Worm (Caenorhabditis elegans) whole organism, late embryonic: Measurements from ENCODE around the gene emg-1.

Experiments
- ama-1 ChIP-seq: fragments of 150-350 bp; optimal IDR thresholded peaks from 2 replicates; lab custom pipeline; 2014
- ceh-14 ChIP-seq: sonication (generic microtip); optimal IDR thresholded peaks from 2 replicates; lab custom pipeline; 2016; ENCODE audit warnings: missing genotype, missing genetic modification characterization, missing compliant biosample characterization
- ceh-34 ChIP-seq: sonication (generic microtip); optimal IDR thresholded peaks from 2 replicates; lab custom pipeline; 2016; ENCODE audit warnings: mild to moderate bottlenecking, missing genetic modification characterization, missing compliant biosample characterization
- che-1 ChIP-seq: sonication (generic microtip); optimal IDR thresholded peaks from 2 replicates; lab custom pipeline; 2016; ENCODE audit warnings: mild to moderate bottlenecking, missing genetic modification characterization, missing compliant biosample characterization
- dmd-4 ChIP-seq: sonication (generic microtip); optimal IDR thresholded peaks from 2 replicates; lab custom pipeline; 2016; ENCODE audit warnings: borderline replicate concordance, missing genetic modification characterization, missing compliant biosample characterization
- elt-4 ChIP-seq: sonication (generic microtip); optimal IDR thresholded peaks from 2 replicates; lab custom pipeline; 2016; ENCODE audit warnings: missing genetic modification characterization, missing compliant biosample characterization
- hlh-30 ChIP-seq: sonication (generic microtip); optimal IDR thresholded peaks from 2 replicates; lab custom pipeline; 2017; ENCODE audit warnings: antibody characterized with exemption, missing genetic modification characterization, missing compliant biosample characterization; ENCODE audit not compliant: insufficient read depth
- odd-2 ChIP-seq: sonication (generic microtip); optimal IDR thresholded peaks from 2 replicates; lab custom pipeline; 2017; ENCODE audit warnings: antibody characterized with exemption, mild to moderate bottlenecking, missing genetic modification characterization, missing compliant biosample characterization
- ttx-3 ChIP-seq: sonication (generic microtip); optimal IDR thresholded peaks from 2 replicates; lab custom pipeline; 2016; ENCODE audit warnings: missing genetic modification reagents, missing genetic modification characterization, missing compliant biosample characterization
- unc-42 ChIP-seq: sonication (generic microtip); optimal IDR thresholded peaks from 2 replicates; lab custom pipeline; 2016; ENCODE audit warnings: missing genotype, missing genetic modification characterization, missing compliant biosample characterization

ce11 chrIII:10700460-10700859, 51.1 kb downstream of the emg-1 start, which contains the start of gene Y39A1A.20:
- TF ChIP-seq odd-2 (tag; lab: Kevin White, UChicago) = no peak
- TF ChIP-seq che-1 = no peak
- no peak for TF ChIP-seq ceh-34
- no peak for TF ChIP-seq ttx-3 (tag; lab: Kevin White, UChicago)
- no peak for TF ChIP-seq hlh-30 (tag; lab: Kevin White, UChicago)
- TF ChIP-seq unc-42 = no peak
- TF ChIP-seq elt-4 (tag; lab: Kevin White, UChicago) = no peak
- no peak for TF ChIP-seq ceh-14
- no peak for TF ChIP-seq ama-1
- TF ChIP-seq dmd-4 (tag; lab: Kevin White, UChicago) = no peak
